Worm (Caenorhabditis elegans) whole organism, young adult: Measurements from ENCODE around the gene Y50E8A.1.

Experiments
- B0261.1 ChIP-seq: sonication (generic microtip); optimal IDR thresholded peaks from 2 replicates; lab custom pipeline; 2016; ENCODE audit warnings: mild to moderate bottlenecking, missing genetic modification characterization, moderate library complexity, missing compliant biosample characterization
- B0336.3 ChIP-seq: fragments of 200-800 bp; sonication (Bioruptor generic); IDR thresholded peaks from 2 replicates; pipeline ENCODE4 v1.3.6; 2022; ENCODE audit warnings: missing genetic modification characterization, missing compliant biosample characterization
- C06A6.2 ChIP-seq: fragments of 200-800 bp; sonication (Bioruptor generic); conservative IDR thresholded peaks from 2 replicates; pipeline ENCODE4 v1.3.6; 2022; ENCODE audit warnings: missing genetic modification characterization, missing compliant biosample characterization
- C17E4.6 ChIP-seq: fragments of 200-800 bp; sonication (Bioruptor generic); IDR thresholded peaks from 2 replicates; pipeline ENCODE4 v1.3.6; 2022; ENCODE audit warnings: missing genetic modification reagents, missing genetic modification characterization, missing compliant biosample characterization
- F22D6.2 ChIP-seq: sonication (generic microtip); optimal IDR thresholded peaks from 2 replicates; lab custom pipeline; 2016; ENCODE audit warnings: mild to moderate bottlenecking, missing genetic modification characterization, missing compliant biosample characterization
- F49E8.2 ChIP-seq: sonication (generic microtip); optimal IDR thresholded peaks from 3 replicates; lab custom pipeline; 2017; ENCODE audit warnings: missing genetic modification characterization, mild to moderate bottlenecking, missing compliant biosample characterization, antibody characterized with exemption, moderate library complexity; ENCODE audit not compliant: insufficient read depth
- F57C9.4 ChIP-seq: sonication (generic microtip); optimal IDR thresholded peaks from 2 replicates; lab custom pipeline; 2017; ENCODE audit warnings: mild to moderate bottlenecking, missing genetic modification characterization, missing compliant biosample characterization
- K12H6.12 ChIP-seq: fragments of 200-800 bp; sonication (Bioruptor generic); optimal IDR thresholded peaks from 2 replicates; lab custom pipeline; 2018; ENCODE audit warnings: mild to moderate bottlenecking, missing genetic modification characterization, missing compliant biosample characterization
- Y53F4B.3 ChIP-seq: fragments of 200-800 bp; sonication (Bioruptor generic); IDR thresholded peaks from 2 replicates; pipeline ENCODE4 v1.3.6; 2022; ENCODE audit warnings: missing genetic modification reagents, missing genetic modification characterization, missing compliant biosample characterization
- Y79H2A.3 ChIP-seq: fragments of 200-800 bp; sonication (Bioruptor generic); conservative IDR thresholded peaks from 2 replicates; pipeline ENCODE4 v1.3.6; 2022; ENCODE audit warnings: missing genetic modification reagents, missing genetic modification characterization, missing compliant biosample characterization
- ama-1 ChIP-seq, 3 experiments: fragments of 150-350 bp in 1 of 3; sonication (generic microtip) in 2 of 3; optimal IDR thresholded peaks; 2 replicates each; lab custom pipeline; 2014 to 2018; ENCODE audit warnings: missing biosample characterization in 2 of 3, missing genetic modification characterization in 2 of 3, missing genetic modification reagents in 2 of 3
- athp-1 ChIP-seq: sonication (generic microtip); optimal IDR thresholded peaks from 2 replicates; lab custom pipeline; 2017; ENCODE audit warnings: mild to moderate bottlenecking, missing genetic modification characterization, missing compliant biosample characterization
- ccch-3 ChIP-seq: fragments of 200-800 bp; sonication (Bioruptor generic); optimal IDR thresholded peaks from 2 replicates; lab custom pipeline; 2018; ENCODE audit warnings: mild to moderate bottlenecking, missing genetic modification characterization, missing compliant biosample characterization
- cebp-2 ChIP-seq: fragments of 200-800 bp; sonication (Bioruptor generic); IDR thresholded peaks from 2 replicates; pipeline ENCODE4 v1.3.6; 2022; ENCODE audit warnings: missing genetic modification characterization, missing compliant biosample characterization
- ceh-27 ChIP-seq: fragments of 200-800 bp; sonication (Bioruptor generic); optimal IDR thresholded peaks from 2 replicates; lab custom pipeline; 2018; ENCODE audit warnings: mild to moderate bottlenecking, missing genetic modification characterization, moderate library complexity, missing compliant biosample characterization
- dox-1 ChIP-seq: fragments of 200-800 bp; sonication (Bioruptor generic); IDR thresholded peaks from 2 replicates; pipeline ENCODE4 v1.3.6; 2022; ENCODE audit warnings: missing genetic modification reagents, missing genetic modification characterization, missing compliant biosample characterization
- egl-18 ChIP-seq: fragments of 200-800 bp; sonication (Bioruptor generic); IDR thresholded peaks from 2 replicates; pipeline ENCODE4 v1.3.6; 2022; ENCODE audit warnings: missing genetic modification reagents, missing genetic modification characterization, missing compliant biosample characterization
- egl-44 ChIP-seq: fragments of 200-800 bp; sonication (Bioruptor generic); IDR thresholded peaks from 2 replicates; pipeline ENCODE4 v1.3.6; 2022; ENCODE audit warnings: missing genetic modification reagents, missing genetic modification characterization, missing compliant biosample characterization
- egrh-3 ChIP-seq: fragments of 200-800 bp; sonication (Bioruptor generic); IDR thresholded peaks from 2 replicates; pipeline ENCODE4 v1.3.6; 2022; ENCODE audit warnings: missing genetic modification reagents, missing genetic modification characterization, missing compliant biosample characterization
- ekl-4 ChIP-seq: fragments of 200-800 bp; sonication (Bioruptor generic); IDR thresholded peaks from 2 replicates; pipeline ENCODE4 v1.3.6; 2022; ENCODE audit warnings: missing genetic modification reagents, missing genetic modification characterization, missing compliant biosample characterization
- him-1 ChIP-seq: sonication (generic microtip); optimal IDR thresholded peaks from 2 replicates; lab custom pipeline; 2016; ENCODE audit warnings: missing genotype, missing genetic modification reagents, missing genetic modification characterization, missing compliant biosample characterization
- hrde-1 ChIP-seq: sonication (generic microtip); optimal IDR thresholded peaks from 2 replicates; lab custom pipeline; 2016; ENCODE audit warnings: missing genetic modification characterization, mild to moderate bottlenecking, missing compliant biosample characterization, moderate library complexity, missing genotype, missing genetic modification reagents, borderline replicate concordance
- let-526 ChIP-seq: fragments of 200-800 bp; sonication (Bioruptor generic); IDR thresholded peaks from 2 replicates; pipeline ENCODE4 v1.3.6; 2022; ENCODE audit warnings: missing genetic modification reagents, missing genetic modification characterization, missing compliant biosample characterization
- let-607 ChIP-seq, 2 experiments: fragments of 200-800 bp in 1 of 2; sonication (Bioruptor generic) in 1 of 2; sonication (generic microtip) in 1 of 2; optimal IDR thresholded peaks; 2 replicates each; lab custom pipeline; 2016 to 2018; ENCODE audit warnings: mild to moderate bottlenecking in 2 of 2, missing compliant biosample characterization in 2 of 2, missing genetic modification characterization in 2 of 2, moderate library complexity in 2 of 2, missing genotype in 1 of 2
- lsl-1 ChIP-seq: fragments of 200-800 bp; sonication (Bioruptor generic); optimal IDR thresholded peaks from 2 replicates; lab custom pipeline; 2018; ENCODE audit warnings: mild to moderate bottlenecking, missing genetic modification characterization, moderate library complexity, missing compliant biosample characterization
- lsy-27 ChIP-seq: sonication (generic microtip); optimal IDR thresholded peaks from 2 replicates; lab custom pipeline; 2017; ENCODE audit warnings: missing genetic modification characterization, mild to moderate bottlenecking, missing compliant biosample characterization, antibody characterized with exemption, missing genotype, borderline replicate concordance; ENCODE audit not compliant: insufficient read depth
- madf-3 ChIP-seq: fragments of 200-800 bp; sonication (Bioruptor generic); IDR thresholded peaks from 2 replicates; pipeline ENCODE4 v1.3.6; 2022; ENCODE audit warnings: missing genetic modification reagents, missing genetic modification characterization, missing compliant biosample characterization
- madf-6 ChIP-seq: fragments of 200-800 bp; sonication (Bioruptor generic); IDR thresholded peaks from 2 replicates; pipeline ENCODE4 v1.3.6; 2022; ENCODE audit warnings: missing genetic modification reagents, missing genetic modification characterization, missing compliant biosample characterization
- mel-28 ChIP-seq: sonication (generic microtip); optimal IDR thresholded peaks from 2 replicates; lab custom pipeline; 2016; ENCODE audit warnings: borderline replicate concordance, mild to moderate bottlenecking, missing genetic modification characterization, missing compliant biosample characterization
- mes-4 ChIP-seq: sonication (generic microtip); optimal IDR thresholded peaks from 2 replicates; lab custom pipeline; 2016; ENCODE audit warnings: missing genotype, missing genetic modification characterization, missing compliant biosample characterization
- mxl-1 ChIP-seq: sonication (generic microtip); optimal IDR thresholded peaks from 2 replicates; lab custom pipeline; 2016; ENCODE audit warnings: missing genetic modification characterization, missing compliant biosample characterization
- nfya-2 ChIP-seq: fragments of 200-800 bp; sonication (Bioruptor generic); IDR thresholded peaks from 2 replicates; pipeline ENCODE4 v1.3.6; 2022; ENCODE audit warnings: missing genetic modification reagents, missing genetic modification characterization, missing compliant biosample characterization
- nhr-120 ChIP-seq: fragments of 200-800 bp; sonication (Bioruptor generic); IDR thresholded peaks from 2 replicates; pipeline ENCODE4 v1.3.6; 2022; ENCODE audit warnings: missing genetic modification characterization, missing compliant biosample characterization
- nhr-179 ChIP-seq: sonication (generic microtip); optimal IDR thresholded peaks from 2 replicates; lab custom pipeline; 2016; ENCODE audit warnings: mild to moderate bottlenecking, missing genetic modification characterization, missing compliant biosample characterization
- nhr-80 ChIP-seq: sonication (generic microtip); optimal IDR thresholded peaks from 2 replicates; lab custom pipeline; 2016; ENCODE audit warnings: missing genetic modification characterization, missing compliant biosample characterization
- repo-1 ChIP-seq: sonication (generic microtip); optimal IDR thresholded peaks from 2 replicates; lab custom pipeline; 2017; ENCODE audit warnings: mild to moderate bottlenecking, missing genetic modification characterization, missing compliant biosample characterization
- unc-130 ChIP-seq: sonication (generic microtip); optimal IDR thresholded peaks from 2 replicates; lab custom pipeline; 2016; ENCODE audit warnings: missing genetic modification reagents, missing genetic modification characterization, missing compliant biosample characterization
- unc-62 ChIP-seq: fragments of 150-350 bp; optimal IDR thresholded peaks from 2 replicates; lab custom pipeline; 2014; ENCODE audit warnings: missing biosample characterization, missing genetic modification reagents, missing genetic modification characterization
- ztf-18 ChIP-seq: sonication (generic microtip); optimal IDR thresholded peaks from 2 replicates; lab custom pipeline; 2016; ENCODE audit warnings: missing genotype, mild to moderate bottlenecking, missing genetic modification characterization, missing compliant biosample characterization
- ztf-22 ChIP-seq: fragments of 200-800 bp; sonication (Bioruptor generic); optimal IDR thresholded peaks from 2 replicates; lab custom pipeline; 2018; ENCODE audit warnings: mild to moderate bottlenecking, missing genetic modification characterization, moderate library complexity, missing compliant biosample characterization
- ztf-25 ChIP-seq: fragments of 200-800 bp; sonication (Bioruptor generic); IDR thresholded peaks from 2 replicates; pipeline ENCODE4 v1.3.6; 2022; ENCODE audit warnings: missing genetic modification reagents, missing genetic modification characterization, missing compliant biosample characterization
- ztf-28 ChIP-seq: fragments of 200-800 bp; sonication (Bioruptor generic); IDR thresholded peaks from 2 replicates; pipeline ENCODE4 v1.3.6; 2022; ENCODE audit warnings: missing genetic modification reagents, missing genetic modification characterization, missing compliant biosample characterization

Gene Y50E8A.1

ce11 chrV:14712316-14712715 lies 14.4 kb upstream of the Y50E8A.1 start, which contains the start of gene R08A2.5:
Gene R08A2.5, plus strand, starts transcription at chrV:14712616.
- no peak for TF ChIP-seq let-526
- TF ChIP-seq madf-3 (GFP tag; lab: Robert Waterston, UW): no peak
- TF ChIP-seq hrde-1: no peak
- TF ChIP-seq athp-1 (tag; lab: Kevin White, UChicago): no peak
- no peak for TF ChIP-seq B0336.3
- no peak for TF ChIP-seq him-1 (tag; lab: Kevin White, UChicago)
- no peak for TF ChIP-seq nhr-80 (tag; lab: Kevin White, UChicago)
- TF ChIP-seq ekl-4 (GFP tag; lab: Robert Waterston, UW): no peak
- TF ChIP-seq egl-18 (GFP tag; lab: Robert Waterston, UW): no peak
- TF ChIP-seq ccch-3 (GFP tag; lab: Kevin White, UChicago): no peak
- no peak for TF ChIP-seq mel-28 (tag; lab: Kevin White, UChicago)
- no peak for TF ChIP-seq unc-130 (GFP tag; lab: Kevin White, UChicago)
- no peak for TF ChIP-seq F22D6.2
- no peak for TF ChIP-seq ztf-18 (tag; lab: Kevin White, UChicago)
- no peak for TF ChIP-seq Y53F4B.3
- TF ChIP-seq, all 124 proteins: peak for 0

DNA sequence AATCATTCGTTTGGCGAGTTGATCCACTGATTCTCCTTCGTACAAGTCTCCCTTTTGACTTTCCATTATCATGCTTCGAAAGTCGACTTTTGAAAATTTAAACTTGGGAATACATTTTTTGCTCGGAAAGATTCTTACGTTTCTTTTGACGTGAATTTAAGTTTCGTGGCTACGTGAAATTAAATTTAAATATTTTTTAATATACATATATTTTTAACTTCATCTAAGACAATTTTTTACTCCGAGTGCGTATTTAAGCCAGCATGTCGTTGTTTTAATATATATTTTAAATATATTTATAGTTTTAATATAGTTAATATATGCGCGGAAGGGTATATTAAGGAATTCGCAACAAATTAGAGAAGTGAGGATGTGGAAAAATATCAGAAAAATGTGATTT lies 11.1 kb upstream of the Y50E8A.1 start, which contains the start of gene R08A2.2:
R08A2.2 (minus strand) TSS at position 101 of the 400 bp plus-strand sequence.
- TF ChIP-seq B0261.1 (tag; lab: Kevin White, UChicago): no peak
- no peak for TF ChIP-seq egrh-3 (GFP tag; lab: Robert Waterston, UW)
- TF ChIP-seq ztf-28 (GFP tag; lab: Robert Waterston, UW): no peak
- TF ChIP-seq ekl-4 (GFP tag; lab: Robert Waterston, UW): no peak
- TF ChIP-seq C17E4.6 (GFP tag; lab: Robert Waterston, UW): no peak
- no peak for TF ChIP-seq cebp-2
- no peak for TF ChIP-seq egl-44 (GFP tag; lab: Robert Waterston, UW)
- TF ChIP-seq unc-130 (GFP tag; lab: Kevin White, UChicago): no peak
- TF ChIP-seq unc-62 (GFP tag; lab: Kevin White, UChicago): no peak
- TF ChIP-seq ama-1 (optimal IDR thresholded peaks at IDR 0.05; lab: Kevin White, UChicago): no peak
- TF ChIP-seq ama-1 (GFP tag; optimal IDR thresholded peaks at IDR 0.05; lab: Kevin White, UChicago): no peak
- no peak for TF ChIP-seq ztf-18 (tag; lab: Kevin White, UChicago)
- TF ChIP-seq F57C9.4 (tag; lab: Kevin White, UChicago): no peak
- TF ChIP-seq nhr-179: no peak
- no peak for TF ChIP-seq lsl-1 (GFP tag; lab: Kevin White, UChicago)
- no peak for TF ChIP-seq F22D6.2
- TF ChIP-seq Y79H2A.3 (GFP tag; lab: Robert Waterston, UW): no peak

DNA sequence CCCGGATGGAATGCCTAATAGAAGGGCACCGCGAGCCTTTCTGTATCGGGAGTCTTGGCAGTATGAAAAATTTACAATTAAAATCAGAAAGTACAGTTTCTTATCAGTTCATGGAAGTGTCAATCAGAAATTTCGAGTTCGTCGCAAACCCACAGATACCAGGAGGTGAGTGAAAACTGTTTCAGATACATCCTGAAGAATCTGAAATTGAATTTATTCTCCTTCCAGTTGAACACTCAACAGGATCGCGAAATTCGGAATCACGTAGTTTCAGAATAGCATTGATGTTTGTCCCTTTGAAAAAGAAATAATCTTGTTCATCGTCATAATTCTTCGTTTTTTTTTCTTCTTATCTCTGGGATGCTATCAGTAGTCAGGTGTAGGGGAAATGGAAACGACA lies 10.6 kb upstream of the Y50E8A.1 start, which contains the start of gene fbxa-147:
fbxa-147 (plus strand) TSS at position 386 of the 400 bp plus-strand sequence.
- TF ChIP-seq nhr-80 (tag; lab: Kevin White, UChicago): peak; percentile 63
- TF ChIP-seq lsl-1 (GFP tag; lab: Kevin White, UChicago): no peak

ce11 chrV:14719491-14719890 lies 7.2 kb upstream of the Y50E8A.1 start, which contains the start of gene R08A2.1:
Gene R08A2.1, minus strand, starts transcription at chrV:14719591.
- TF ChIP-seq let-607 (tag; optimal IDR thresholded peaks at IDR 0.05; lab: Kevin White, UChicago) (no peak), nhr-80 (tag; lab: Kevin White, UChicago) (no peak), mes-4 (tag; lab: Kevin White, UChicago) (no peak), madf-6 (no peak), nhr-120 (no peak), ztf-25 (no peak)

- TF ChIP-seq F49E8.2 (no peak), ztf-22 (GFP tag; lab: Kevin White, UChicago) (no peak), C06A6.2 (GFP tag; lab: Robert Waterston, UW) (no peak), mxl-1 (tag; lab: Kevin White, UChicago) (no peak), K12H6.12 (tag; lab: Kevin White, UChicago) (no peak), Y53F4B.3 (no peak), repo-1 (tag; lab: Kevin White, UChicago) (no peak), lsy-27 (tag; lab: Kevin White, UChicago) (no peak), dox-1 (GFP tag; lab: Robert Waterston, UW) (no peak), ceh-27 (GFP tag; lab: Kevin White, UChicago) (no peak), F57C9.4 (tag; lab: Kevin White, UChicago) (no peak), nfya-2 (GFP tag; lab: Robert Waterston, UW) (no peak)
Observed at ce11 chrV:14723020-14723419, 3.7 kb upstream of the Y50E8A.1 start, which contains the start of gene R08A2.7. Gene R08A2.7, plus strand, starts transcription at chrV:14723320.
